Fruit fly (Drosophila melanogaster) whole organism, adult: ENCODE data around the gene Nmt.

ENCODE experiments used
- CG11617 ChIP-seq: fragments of 200-800 bp; sonication (Bioruptor generic); optimal IDR thresholded peaks from 2 replicates; lab custom pipeline; 2017; ENCODE audit warnings: mild to moderate bottlenecking, missing biosample characterization, missing genetic modification reagents, missing genetic modification characterization
- CG14711 ChIP-seq: fragments of 200-800 bp; sonication (Bioruptor generic); optimal IDR thresholded peaks from 2 replicates; lab custom pipeline; 2018; ENCODE audit warnings: missing biosample characterization, mild to moderate bottlenecking, missing genetic modification characterization, moderate library complexity
- CG1620 ChIP-seq: fragments of 200-800 bp; sonication (Bioruptor generic); optimal IDR thresholded peaks from 2 replicates; lab custom pipeline; 2016; ENCODE audit warnings: missing biosample characterization, missing genetic modification characterization
- CG5204 ChIP-seq: fragments of 200-800 bp; sonication (Bioruptor generic); optimal IDR thresholded peaks from 2 replicates; lab custom pipeline; 2016; ENCODE audit warnings: missing biosample characterization, missing genetic modification characterization
- CG7101 ChIP-seq: fragments of 200-800 bp; sonication (Bioruptor generic); optimal IDR thresholded peaks from 2 replicates; lab custom pipeline; 2018; ENCODE audit warnings: missing biosample characterization, mild to moderate bottlenecking, missing genetic modification characterization, moderate library complexity
- Clk ChIP-seq: fragments of 200-800 bp; sonication (Bioruptor generic); optimal IDR thresholded peaks from 2 replicates; lab custom pipeline; 2017; ENCODE audit warnings: missing biosample characterization, missing genetic modification characterization
- Crg-1 ChIP-seq: fragments of 200-800 bp; sonication (Bioruptor generic); optimal IDR thresholded peaks from 2 replicates; lab custom pipeline; 2016; ENCODE audit warnings: missing biosample characterization, missing genetic modification characterization
- kay ChIP-seq: fragments of 200-800 bp; sonication (Bioruptor generic); peaks from one replicate; lab custom pipeline; 2016; ENCODE audit warnings: missing biosample characterization, missing genetic modification characterization, borderline replicate concordance
- pad ChIP-seq: fragments of 200-800 bp; sonication (Bioruptor generic); optimal IDR thresholded peaks from 3 replicates; lab custom pipeline; 2017; ENCODE audit warnings: missing biosample characterization, missing genetic modification characterization, mild to moderate bottlenecking, moderate library complexity, missing genetic modification reagents

- TF ChIP-seq kay (GFP tag; lab: Kevin White, UChicago) (no peak), CG7101 (tag; lab: Kevin White, UChicago) (peak; percentile 98), Clk (GFP tag; lab: Kevin White, UChicago) (peak; percentile 92), pad (GFP tag; lab: Kevin White, UChicago) (peak; percentile 88), CG1620 (GFP tag; lab: Kevin White, UChicago) (peak; percentile 90), Crg-1 (GFP tag; lab: Kevin White, UChicago) (peak; percentile 96), CG5204 (peak; percentile 90), CG14711 (tag; lab: Kevin White, UChicago) (peak; percentile 97), CG11617 (GFP tag; lab: Kevin White, UChicago) (peak; percentile 97)
These were observed 50.5 kb downstream of the Nmt start, which contains the start of the genes Cds and Uba2 for dm6 chr3L:8127712-8128210.
